Worm (Caenorhabditis elegans): ENCODE results near the gene zipt-3.

ce11 chrII:5754168-5754567, 36.2 kb downstream of the zipt-3 start, which contains the start of gene F10C1.8:
- TF ChIP-seq him-1 (tag; optimal IDR thresholded peaks at IDR 0.05) (no peak), W03F9.2 (tag; optimal IDR thresholded peaks at IDR 0.05) (no peak), dao-5 (tag; optimal IDR thresholded peaks at IDR 0.05) (no peak)
